Fruit fly (Drosophila melanogaster) whole organism, embryonic: Measurements from ENCODE around the gene CG9702.

ENCODE experiments used
- Atf3 ChIP-seq: fragments of 200-800 bp; sonication (Bioruptor generic); optimal IDR thresholded peaks from 3 replicates; lab custom pipeline; 2016; ENCODE audit warnings: missing biosample characterization, missing genetic modification characterization
- BEAF-32 ChIP-seq: fragments of 200-800 bp; sonication (Bioruptor generic); optimal IDR thresholded peaks from 3 replicates; lab custom pipeline; 2017; ENCODE audit warnings: missing biosample characterization, missing genetic modification characterization, mild to moderate bottlenecking, moderate library complexity, missing genetic modification reagents
- CG12155 ChIP-seq: fragments of 200-800 bp; sonication (Bioruptor generic); optimal IDR thresholded peaks from 3 replicates; lab custom pipeline; 2016; ENCODE audit warnings: missing biosample characterization, missing genetic modification characterization
- CG12659 ChIP-seq: fragments of 200-800 bp; sonication (Bioruptor generic); optimal IDR thresholded peaks from 3 replicates; lab custom pipeline; 2017; ENCODE audit warnings: mild to moderate bottlenecking, missing biosample characterization, missing genetic modification reagents, missing genetic modification characterization
- CG13287 ChIP-seq: fragments of 200-800 bp; sonication (Bioruptor generic); IDR thresholded peaks from 2 replicates; pipeline ENCODE4 v1.3.6; 2022; ENCODE audit warnings: missing biosample characterization, missing genetic modification characterization; ENCODE audit not compliant: partially characterized antibody
- CG1603 ChIP-seq: fragments of 200-800 bp; sonication (Bioruptor generic); optimal IDR thresholded peaks from 2 replicates; lab custom pipeline; 2019; ENCODE audit warnings: missing biosample characterization, mild to moderate bottlenecking, missing genetic modification characterization, moderate library complexity
- CG16813 ChIP-seq: fragments of 200-800 bp; sonication (Bioruptor generic); IDR thresholded peaks from 3 replicates; pipeline ENCODE4 v1.3.6; 2022; ENCODE audit warnings: missing biosample characterization, missing genetic modification characterization; ENCODE audit not compliant: partially characterized antibody
- CG16815 ChIP-seq: fragments of 200-800 bp; sonication (Bioruptor generic); optimal IDR thresholded peaks from 3 replicates; lab custom pipeline; 2017; ENCODE audit warnings: missing biosample characterization, mild to moderate bottlenecking, missing genetic modification characterization
- CG17612 ChIP-seq: fragments of 200-800 bp; sonication (Bioruptor generic); IDR thresholded peaks from 2 replicates; pipeline ENCODE4 v1.3.6; 2022; ENCODE audit warnings: missing biosample characterization, missing genetic modification characterization
- CG2116 ChIP-seq: fragments of 200-800 bp; sonication (Bioruptor generic); optimal IDR thresholded peaks from 3 replicates; lab custom pipeline; 2018; ENCODE audit warnings: missing biosample characterization, mild to moderate bottlenecking, missing genetic modification characterization
- CG2875 ChIP-seq: fragments of 200-800 bp; sonication (Bioruptor generic); optimal IDR thresholded peaks from 2 replicates; lab custom pipeline; 2017; ENCODE audit warnings: missing biosample characterization, mild to moderate bottlenecking, missing genetic modification characterization, missing genetic modification reagents
- CG33213 ChIP-seq: fragments of 200-800 bp; sonication (Bioruptor generic); optimal IDR thresholded peaks from 3 replicates; lab custom pipeline; 2016; ENCODE audit warnings: missing biosample characterization, missing genetic modification characterization
- CG34224 ChIP-seq: fragments of 200-800 bp; sonication (Bioruptor generic); IDR thresholded peaks from 3 replicates; pipeline ENCODE4 v1.3.6; 2022; ENCODE audit warnings: missing biosample characterization, missing genetic modification characterization; ENCODE audit not compliant: partially characterized antibody
- CG3847 ChIP-seq: fragments of 200-800 bp; sonication (Bioruptor generic); IDR thresholded peaks from 2 replicates; pipeline ENCODE4 v1.3.6; 2022; ENCODE audit warnings: missing biosample characterization, missing genetic modification characterization
- CG42726 ChIP-seq: fragments of 200-800 bp; sonication (Bioruptor generic); IDR thresholded peaks from 2 replicates; pipeline ENCODE4 v1.3.6; 2022; ENCODE audit warnings: missing biosample characterization, missing genetic modification characterization; ENCODE audit not compliant: partially characterized antibody
- CG7271 ChIP-seq: fragments of 200-800 bp; sonication (Bioruptor generic); optimal IDR thresholded peaks from 2 replicates; lab custom pipeline; 2018; ENCODE audit warnings: missing biosample characterization, mild to moderate bottlenecking, missing genetic modification characterization, moderate library complexity
- CG8290 ChIP-seq, 3 experiments: fragments of 200-800 bp; sonication (Bioruptor generic); optimal IDR thresholded peaks; 2 replicates each; lab custom pipeline; 2016 to 2019; ENCODE audit warnings: missing biosample characterization in 3 of 3, missing genetic modification characterization in 3 of 3, mild to moderate bottlenecking in 2 of 3, moderate library complexity in 1 of 3
- CG8924 ChIP-seq: fragments of 200-800 bp; optimal IDR thresholded peaks from 3 replicates; lab custom pipeline; 2019; ENCODE audit warnings: missing biosample characterization, mild to moderate bottlenecking, missing genetic modification characterization, moderate library complexity
- CG9797 ChIP-seq: fragments of 200-800 bp; sonication (Bioruptor generic); optimal IDR thresholded peaks from 3 replicates; lab custom pipeline; 2018; ENCODE audit warnings: missing biosample characterization, mild to moderate bottlenecking, missing genetic modification characterization
- D19B ChIP-seq: fragments of 200-800 bp; sonication (Bioruptor generic); optimal IDR thresholded peaks from 2 replicates; lab custom pipeline; 2017; ENCODE audit warnings: missing biosample characterization, mild to moderate bottlenecking, missing genetic modification characterization
- Dfd ChIP-seq, 2 experiments: fragments of >200 bp; optimal IDR thresholded peaks; 2 replicates each; lab custom pipeline; 2017; ENCODE audit warnings: missing biosample characterization in 2 of 2, missing genetic modification characterization in 2 of 2
- Doc2 ChIP-seq: fragments of 200-800 bp; sonication (Bioruptor generic); IDR thresholded peaks from 2 replicates; pipeline ENCODE4 v1.3.6; 2022; ENCODE audit warnings: missing biosample characterization, missing genetic modification characterization
- Dp ChIP-seq: fragments of 200-800 bp; sonication (Bioruptor generic); optimal IDR thresholded peaks from 2 replicates; lab custom pipeline; 2018; ENCODE audit warnings: missing biosample characterization, mild to moderate bottlenecking, missing genetic modification characterization, moderate library complexity
- Hmr ChIP-seq: fragments of 200-800 bp; sonication (Bioruptor generic); optimal IDR thresholded peaks from 3 replicates; lab custom pipeline; 2017; ENCODE audit warnings: mild to moderate bottlenecking, missing biosample characterization, missing genetic modification reagents, missing genetic modification characterization
- MBD-R2 ChIP-seq: fragments of 200-800 bp; sonication (Bioruptor generic); IDR thresholded peaks from 2 replicates; pipeline ENCODE4 v1.3.6; 2022; ENCODE audit warnings: missing biosample characterization, missing genetic modification characterization
- Med ChIP-seq: fragments of 200-800 bp; sonication (Bioruptor generic); peaks from one replicate; lab custom pipeline; 2016; ENCODE audit warnings: missing biosample characterization, missing genetic modification characterization, mild to moderate bottlenecking, inconsistent platforms, moderate library complexity
- Meics ChIP-seq: fragments of 200-800 bp; sonication (Bioruptor generic); optimal IDR thresholded peaks from 2 replicates; lab custom pipeline; 2017; ENCODE audit warnings: missing biosample characterization, mild to moderate bottlenecking, missing genetic modification characterization
- Nf-YB ChIP-seq: fragments of 200-800 bp; sonication (Bioruptor generic); optimal IDR thresholded peaks from 3 replicates; lab custom pipeline; 2019; ENCODE audit warnings: missing biosample characterization, mild to moderate bottlenecking, missing genetic modification characterization, moderate library complexity
- Pdp1 ChIP-seq, 2 experiments: fragments of 200-800 bp; sonication (Bioruptor generic); optimal IDR thresholded peaks; 3 replicates each; lab custom pipeline; 2016; ENCODE audit warnings: missing biosample characterization in 2 of 2, missing genetic modification characterization in 2 of 2, mild to moderate bottlenecking in 1 of 2, moderate library complexity in 1 of 2
- Rfx ChIP-seq: fragments of 200-800 bp; sonication (Bioruptor generic); IDR thresholded peaks from 2 replicates; pipeline ENCODE4 v1.3.6; 2022; ENCODE audit warnings: missing biosample characterization, missing genetic modification characterization
- Six4 ChIP-seq: fragments of 200-800 bp; sonication (Bioruptor generic); optimal IDR thresholded peaks from 2 replicates; lab custom pipeline; 2016; ENCODE audit warnings: missing biosample characterization, missing genetic modification characterization
- amos ChIP-seq: fragments of 200-800 bp; sonication (Bioruptor generic); IDR thresholded peaks from 2 replicates; pipeline ENCODE4 v1.3.6; 2022; ENCODE audit warnings: missing biosample characterization, missing genetic modification characterization; ENCODE audit not compliant: partially characterized antibody
- cad ChIP-seq: fragments of >200 bp; optimal IDR thresholded peaks from 2 replicates; lab custom pipeline; 2017; ENCODE audit warnings: missing biosample characterization, missing genetic modification characterization
- caup ChIP-seq: fragments of 200-800 bp; sonication (Bioruptor generic); optimal IDR thresholded peaks from 3 replicates; lab custom pipeline; 2017; ENCODE audit warnings: missing biosample characterization, mild to moderate bottlenecking, missing genetic modification characterization, moderate library complexity; ENCODE audit not compliant: severe bottlenecking
- esg ChIP-seq: fragments of 200-800 bp; sonication (Bioruptor generic); conservative IDR thresholded peaks from 2 replicates; pipeline ENCODE4 v1.3.6; 2022; ENCODE audit warnings: missing biosample characterization, missing genetic modification characterization
- insv ChIP-seq, 2 experiments: fragments of 200-800 bp; sonication (Bioruptor generic); optimal IDR thresholded peaks; 3 replicates each; lab custom pipeline; 2016 to 2018; ENCODE audit warnings: missing biosample characterization in 2 of 2, missing genetic modification characterization in 2 of 2
- pfk ChIP-seq: fragments of 200-800 bp; sonication (Bioruptor generic); optimal IDR thresholded peaks from 2 replicates; lab custom pipeline; 2018; ENCODE audit warnings: missing biosample characterization, mild to moderate bottlenecking, missing genetic modification characterization, moderate library complexity
- prd ChIP-seq, 3 experiments: fragments of >200 bp in 2 of 3; fragments of 200-800 bp in 1 of 3; sonication (Bioruptor generic) in 1 of 3; optimal IDR thresholded peaks in 2 of 3; IDR thresholded peaks in 1 of 3; 2 replicates in 2 of 3; 3 replicates in 1 of 3; pipeline versions ENCODE4 v1.3.6 to Lab custom; 2017 to 2022; ENCODE audit warnings: missing biosample characterization in 1 of 3, missing genetic modification characterization in 1 of 3
- psq ChIP-seq: fragments of 200-800 bp; sonication (Bioruptor generic); optimal IDR thresholded peaks from 2 replicates; lab custom pipeline; 2017; ENCODE audit warnings: missing biosample characterization, missing genetic modification characterization
- stc ChIP-seq: fragments of 200-800 bp; sonication (Bioruptor generic); IDR thresholded peaks from 2 replicates; pipeline ENCODE4 v1.3.6; 2022; ENCODE audit warnings: missing biosample characterization, missing genetic modification characterization
- stwl ChIP-seq: fragments of 200-800 bp; sonication (Bioruptor generic); optimal IDR thresholded peaks from 3 replicates; lab custom pipeline; 2018; ENCODE audit warnings: missing biosample characterization, mild to moderate bottlenecking, missing genetic modification characterization, moderate library complexity
- sug ChIP-seq: fragments of 200-800 bp; optimal IDR thresholded peaks from 2 replicates; lab custom pipeline; 2019; ENCODE audit warnings: missing biosample characterization, mild to moderate bottlenecking, missing genetic modification characterization, moderate library complexity
- tap ChIP-seq: fragments of 200-800 bp; optimal IDR thresholded peaks from 3 replicates; lab custom pipeline; 2019; ENCODE audit warnings: missing biosample characterization, mild to moderate bottlenecking, missing genetic modification characterization, moderate library complexity
- trem ChIP-seq: fragments of 200-800 bp; optimal IDR thresholded peaks from 3 replicates; lab custom pipeline; 2019; ENCODE audit warnings: missing biosample characterization, mild to moderate bottlenecking, missing genetic modification characterization, moderate library complexity
- vfl ChIP-seq: fragments of 200-800 bp; sonication (Bioruptor generic); optimal IDR thresholded peaks from 2 replicates; lab custom pipeline; 2016; ENCODE audit warnings: missing biosample characterization, missing genetic modification characterization

CG9702 gene

dm6 chr3R:30561207-30561606, 18.0 kb upstream of the CG9702 start (continued):
- TF ChIP-seq Meics (peak; percentile 19), prd (optimal IDR thresholded peaks at IDR 0.05; lab: Kevin White, UChicago) (no peak), prd (GFP tag; IDR thresholded peaks at IDR 0.05; lab: Robert Waterston, UW) (0 out of 3 replicates have a peak, but pooled peaks have one; percentile 5), CG16815 (GFP tag; lab: Kevin White, UChicago) (no peak)
- TF ChIP-seq, all 482 proteins: peak for 17

DNA sequence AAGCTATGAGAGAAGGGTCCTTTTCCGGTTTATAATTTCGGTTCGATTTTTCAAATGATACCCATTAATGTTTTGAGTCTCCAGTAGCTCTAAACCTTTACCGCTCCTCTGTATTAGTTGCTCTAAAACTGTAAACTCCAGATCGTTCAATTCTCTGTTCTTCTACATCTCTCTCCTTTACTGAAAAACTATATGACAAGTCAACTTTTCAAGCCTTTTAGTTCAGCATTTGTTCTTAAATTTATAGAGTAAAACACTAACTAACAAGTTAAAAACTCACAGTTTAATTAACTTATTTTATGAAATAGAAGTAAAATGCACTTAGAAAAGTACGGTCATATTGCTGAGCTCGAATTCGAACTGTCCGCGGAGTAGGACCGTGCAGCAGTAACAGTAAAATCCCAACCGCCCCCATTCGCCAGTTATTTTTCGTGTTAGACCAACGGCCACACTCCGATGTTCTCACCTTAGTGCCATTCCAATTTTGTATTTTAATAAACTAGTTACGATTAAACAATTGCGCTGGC, 16.4 kb upstream of the CG9702 start:
- 0 out of 3 replicates have a peak, but pooled peaks have one; percentile 31 for TF ChIP-seq CG34224
- TF ChIP-seq CG1603 (tag; lab: Kevin White, UChicago) = peak; percentile 52
- peak; percentile 41 for TF ChIP-seq cad (GFP tag; lab: Kevin White, UChicago)
- no peak for TF ChIP-seq Dfd (GFP tag; optimal IDR thresholded peaks at IDR 0.05; lab: Kevin White, UChicago)
- TF ChIP-seq stwl (tag; lab: Kevin White, UChicago) = peak; percentile 75
- peak; percentile 40 for TF ChIP-seq BEAF-32 (GFP tag; lab: Kevin White, UChicago)
- TF ChIP-seq CG9797 = peak; percentile 89
- TF ChIP-seq Dp (GFP tag; lab: Kevin White, UChicago) = peak; percentile 77
- 0 out of 2 replicates have a peak, but pooled peaks have one; percentile 29 for TF ChIP-seq Rfx (GFP tag; lab: Robert Waterston, UW)
- TF ChIP-seq CG7271 (tag; lab: Kevin White, UChicago) = no peak
- no peak for TF ChIP-seq CG16815 (GFP tag; lab: Kevin White, UChicago)
- no peak for TF ChIP-seq CG2875 (GFP tag; lab: Kevin White, UChicago)
- TF ChIP-seq stc (GFP tag; lab: Robert Waterston, UW) = no peak
- TF ChIP-seq CG3847 (GFP tag; lab: Robert Waterston, UW) = peak; percentile 47
- TF ChIP-seq CG12155 (GFP tag; lab: Kevin White, UChicago) = no peak
- no peak for TF ChIP-seq Nf-YB
- TF ChIP-seq CG13287 (GFP tag; lab: Robert Waterston, UW) = peak; percentile 17; the same call in 1 of the 2 replicates
- TF ChIP-seq Pdp1 (GFP tag; optimal IDR thresholded peaks at IDR 0.05; lab: Kevin White, UChicago) = no peak
- 0 out of 3 replicates have a peak, but pooled peaks have one; percentile 24 for TF ChIP-seq CG16813 (GFP tag; lab: Robert Waterston, UW)
- peak; percentile 46 for TF ChIP-seq CG33213 (GFP tag; lab: Kevin White, UChicago)
- peak; percentile 40; the same call in 1 of the 2 replicates for TF ChIP-seq MBD-R2 (GFP tag; lab: Robert Waterston, UW)
- no peak for TF ChIP-seq pfk (GFP tag; lab: Kevin White, UChicago)
- TF ChIP-seq trem (tag; lab: Kevin White, UChicago) = peak; percentile 40
- peak; percentile 25 for TF ChIP-seq CG12659
- no peak for TF ChIP-seq caup (GFP tag; lab: Kevin White, UChicago)
- TF ChIP-seq sug (tag; lab: Kevin White, UChicago) = peak; percentile 30
- no peak for TF ChIP-seq Six4
- TF ChIP-seq vfl (GFP tag; lab: Kevin White, UChicago) = no peak
- peak; percentile 16 for TF ChIP-seq CG2116 (GFP tag; lab: Kevin White, UChicago)
- no peak for TF ChIP-seq CG8290 (GFP tag; optimal IDR thresholded peaks at IDR 0.05; lab: Kevin White, UChicago)
- TF ChIP-seq CG8290 (tag; optimal IDR thresholded peaks at IDR 0.05; lab: Kevin White, UChicago) = peak in 1 of 2 experiments; percentile 44
- TF ChIP-seq tap (tag; lab: Kevin White, UChicago) = no peak
- TF ChIP-seq CG8924 (tag; lab: Kevin White, UChicago) = no peak
- no peak for TF ChIP-seq psq (GFP tag; lab: Kevin White, UChicago)
- TF ChIP-seq D19B = peak; percentile 56
- TF ChIP-seq Med = peak; percentile 88
- peak; percentile 46 for TF ChIP-seq Hmr (GFP tag; lab: Kevin White, UChicago)
- no peak for TF ChIP-seq CG17612 (GFP tag; lab: Robert Waterston, UW)
- TF ChIP-seq esg (GFP tag; lab: Robert Waterston, UW) = no peak
- peak in 1 of 2 experiments; percentile 27 for TF ChIP-seq insv (GFP tag; optimal IDR thresholded peaks at IDR 0.05; lab: Kevin White, UChicago)
- TF ChIP-seq CG42726 (GFP tag; lab: Robert Waterston, UW) = peak; percentile 50; the same call in 1 of the 2 replicates
- TF ChIP-seq amos (GFP tag; lab: Robert Waterston, UW) = peak; percentile 40; the same call in 1 of the 2 replicates
- no peak for TF ChIP-seq Doc2
- TF ChIP-seq Atf3 (GFP tag; lab: Kevin White, UChicago) = peak; percentile 18
